Worm (Caenorhabditis elegans): ENCODE measurements around the gene F17E5.2.
A peak's percentile ranks its signal among the peaks of the same experiment; 100 is the strongest.

The F17E5.2 gene

DNA sequence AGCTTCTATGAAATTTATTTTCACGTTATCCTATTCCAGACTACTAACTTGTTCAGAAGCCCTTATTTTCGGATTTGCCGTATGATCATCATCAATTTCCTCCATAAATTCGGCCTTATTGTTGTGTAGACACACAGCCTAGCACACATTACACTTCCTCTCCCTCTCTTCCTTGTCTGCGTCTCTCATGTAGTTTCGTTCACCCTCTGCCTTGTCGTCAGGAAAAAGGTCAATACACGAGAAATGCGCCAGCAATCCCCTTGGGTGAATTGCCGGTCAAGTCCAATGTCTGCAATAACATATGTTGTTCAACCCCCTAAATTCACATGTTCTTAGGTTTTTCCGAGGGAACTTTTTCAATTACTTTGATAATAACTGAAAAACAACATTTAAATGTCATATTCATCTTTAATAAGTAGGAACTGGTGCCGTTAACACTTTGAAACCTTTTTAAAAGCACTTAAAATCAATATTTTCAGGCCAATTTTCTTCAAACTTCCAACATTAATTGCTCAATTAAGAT is at the start of gene F17E5.2:
TSS of gene F17E5.2 (plus strand) at position 473 of the 523 bp plus-strand sequence.
- TF ChIP-seq sdc-2 (tag; optimal IDR thresholded peaks at IDR 0.05) (peak; percentile 83), pat-9 (tag; optimal IDR thresholded peaks at IDR 0.05) (peak; percentile 18), sox-2 (GFP tag; IDR thresholded peaks at IDR 0.05) (no peak), ama-1 (optimal IDR thresholded peaks at IDR 0.05) (no peak), gmeb-2 (tag; optimal IDR thresholded peaks at IDR 0.05) (no peak), elt-2 (tag; optimal IDR thresholded peaks at IDR 0.05) (peak; percentile 10), ref-2 (tag; optimal IDR thresholded peaks at IDR 0.05) (peak; percentile 74), C38D4.7 (GFP tag; optimal IDR thresholded peaks at IDR 0.05) (no peak), ceh-24 (tag; optimal IDR thresholded peaks at IDR 0.05) (no peak), dve-1 (tag; optimal IDR thresholded peaks at IDR 0.05) (no peak), nhr-11 (tag; optimal IDR thresholded peaks at IDR 0.05) (no peak), ceh-6 (GFP tag; optimal IDR thresholded peaks at IDR 0.05) (peak; percentile 20), ceh-45 (GFP tag; IDR thresholded peaks at IDR 0.05) (no peak), K09A11.1 (tag; optimal IDR thresholded peaks at IDR 0.05; ENCODE audit: insufficient read depth) (no peak), eyg-1 (tag; optimal IDR thresholded peaks at IDR 0.05) (no peak), ceh-34 (tag; optimal IDR thresholded peaks at IDR 0.05) (peak; percentile 77), pros-1 (tag; optimal IDR thresholded peaks at IDR 0.05) (peak; percentile 78), tbx-7 (tag; optimal IDR thresholded peaks at IDR 0.05) (no peak), hlh-13 (GFP tag; optimal IDR thresholded peaks at IDR 0.05) (no peak), ttx-3 (tag; optimal IDR thresholded peaks at IDR 0.05) (no peak), K02D7.2 (tag; optimal IDR thresholded peaks at IDR 0.05) (no peak), syd-9 (tag; optimal IDR thresholded peaks at IDR 0.05) (no peak), sox-4 (tag; optimal IDR thresholded peaks at IDR 0.05) (no peak), tbx-2 (tag; optimal IDR thresholded peaks at IDR 0.05) (peak; percentile 68), pha-2 (tag; optimal IDR thresholded peaks at IDR 0.05) (no peak), hlh-6 (tag; optimal IDR thresholded peaks at IDR 0.05) (no peak), F13H6.1 (tag; optimal IDR thresholded peaks at IDR 0.05) (peak; percentile 12), ceh-19 (GFP tag; optimal IDR thresholded peaks at IDR 0.05) (no peak), C08G9.2 (tag; optimal IDR thresholded peaks at IDR 0.05) (peak; percentile 9), ceh-22 (tag; optimal IDR thresholded peaks at IDR 0.05) (no peak), ceh-14 (tag; optimal IDR thresholded peaks at IDR 0.05) (no peak), hlh-15 (tag; optimal IDR thresholded peaks at IDR 0.05) (no peak), odd-2 (tag; optimal IDR thresholded peaks at IDR 0.05) (no peak), ets-4 (tag; optimal IDR thresholded peaks at IDR 0.05) (no peak), rnt-1 (tag; optimal IDR thresholded peaks at IDR 0.05) (peak; percentile 32), fax-1 (tag; optimal IDR thresholded peaks at IDR 0.05) (no peak), nfya-1 (tag; optimal IDR thresholded peaks at IDR 0.05) (peak; percentile 85), npax-4 (tag; optimal IDR thresholded peaks at IDR 0.05) (no peak), unc-42 (tag; optimal IDR thresholded peaks at IDR 0.05) (peak; percentile 83), hlh-30 (tag; optimal IDR thresholded peaks at IDR 0.05; ENCODE audit: insufficient read depth) (peak; percentile 32), ceh-30 (tag; optimal IDR thresholded peaks at IDR 0.05) (peak; percentile 94), ahr-1 (tag; optimal IDR thresholded peaks at IDR 0.05) (no peak), T23F11.4 (GFP tag; optimal IDR thresholded peaks at IDR 0.05) (no peak), ceh-48 (tag; optimal IDR thresholded peaks at IDR 0.05) (peak; percentile 71), lin-11 (tag; optimal IDR thresholded peaks at IDR 0.05) (no peak), zip-5 (tag; optimal IDR thresholded peaks at IDR 0.05) (no peak), fkh-10 (GFP tag; optimal IDR thresholded peaks at IDR 0.05) (no peak), unc-55 (GFP tag; optimal IDR thresholded peaks at IDR 0.05) (peak; percentile 71), unc-86 (tag; optimal IDR thresholded peaks at IDR 0.05) (no peak), madf-2 (tag; optimal IDR thresholded peaks at IDR 0.05) (no peak), nhr-232 (tag; optimal IDR thresholded peaks at IDR 0.05) (no peak), ceh-31 (tag; optimal IDR thresholded peaks at IDR 0.05) (peak; percentile 77), ztf-16 (tag; optimal IDR thresholded peaks at IDR 0.05) (no peak), lim-6 (tag; optimal IDR thresholded peaks at IDR 0.05) (no peak)
